Worm (Caenorhabditis elegans) whole organism, young adult: ENCODE data around the gene T23E7.6.

Experiments
- F33H1.4 ChIP-seq: fragments of 200-800 bp; sonication (Bioruptor generic); IDR thresholded peaks from 2 replicates; pipeline ENCODE4 v1.3.6; 2022; ENCODE audit warnings: missing genetic modification reagents, missing genetic modification characterization, missing compliant biosample characterization
- F37B4.10 ChIP-seq: fragments of 200-800 bp; sonication (Bioruptor generic); IDR thresholded peaks from 2 replicates; pipeline ENCODE4 v1.3.6; 2022; ENCODE audit warnings: missing genetic modification characterization, missing compliant biosample characterization
- F39B2.1 ChIP-seq: fragments of 200-800 bp; sonication (Bioruptor generic); IDR thresholded peaks from 2 replicates; pipeline ENCODE4 v1.3.6; 2022; ENCODE audit warnings: missing genetic modification reagents, missing genetic modification characterization, missing compliant biosample characterization
- F57C9.4 ChIP-seq: sonication (generic microtip); optimal IDR thresholded peaks from 2 replicates; lab custom pipeline; 2017; ENCODE audit warnings: mild to moderate bottlenecking, missing genetic modification characterization, missing compliant biosample characterization
- K12H6.12 ChIP-seq: fragments of 200-800 bp; sonication (Bioruptor generic); optimal IDR thresholded peaks from 2 replicates; lab custom pipeline; 2018; ENCODE audit warnings: mild to moderate bottlenecking, missing genetic modification characterization, missing compliant biosample characterization
- T07F8.4 ChIP-seq: sonication (generic microtip); optimal IDR thresholded peaks from 2 replicates; lab custom pipeline; 2016; ENCODE audit warnings: mild to moderate bottlenecking, missing genetic modification characterization, moderate library complexity, missing compliant biosample characterization
- Y53G8AR.9 ChIP-seq: fragments of 200-800 bp; sonication (Bioruptor generic); conservative IDR thresholded peaks from 2 replicates; pipeline ENCODE4 v1.3.6; 2022; ENCODE audit warnings: missing genetic modification reagents, missing genetic modification characterization, missing compliant biosample characterization
- Y56A3A.18 ChIP-seq: fragments of 200-800 bp; sonication (Bioruptor generic); IDR thresholded peaks from 2 replicates; pipeline ENCODE4 v1.3.6; 2022; ENCODE audit warnings: missing genetic modification reagents, missing genetic modification characterization, missing compliant biosample characterization
- Y67H2A.10 ChIP-seq: fragments of 200-800 bp; sonication (Bioruptor generic); conservative IDR thresholded peaks from 2 replicates; pipeline ENCODE4 v1.3.6; 2022; ENCODE audit warnings: missing genetic modification reagents, missing genetic modification characterization, missing compliant biosample characterization
- Y79H2A.3 ChIP-seq: fragments of 200-800 bp; sonication (Bioruptor generic); conservative IDR thresholded peaks from 2 replicates; pipeline ENCODE4 v1.3.6; 2022; ENCODE audit warnings: missing genetic modification reagents, missing genetic modification characterization, missing compliant biosample characterization
- ZK185.1 ChIP-seq: sonication (generic microtip); optimal IDR thresholded peaks from 2 replicates; lab custom pipeline; 2016; ENCODE audit warnings: mild to moderate bottlenecking, missing genetic modification characterization, missing compliant biosample characterization; ENCODE audit not compliant: poor library complexity, severe bottlenecking
- akir-1 ChIP-seq: fragments of 200-800 bp; sonication (Bioruptor generic); optimal IDR thresholded peaks from 2 replicates; lab custom pipeline; 2018; ENCODE audit warnings: mild to moderate bottlenecking, missing genetic modification characterization, moderate library complexity, missing compliant biosample characterization
- aptf-3 ChIP-seq: fragments of 200-800 bp; sonication (Bioruptor generic); IDR thresholded peaks from 2 replicates; pipeline ENCODE4 v1.3.6; 2022; ENCODE audit warnings: missing genetic modification characterization, missing compliant biosample characterization
- attf-5 ChIP-seq: fragments of 200-800 bp; sonication (Bioruptor generic); optimal IDR thresholded peaks from 2 replicates; lab custom pipeline; 2018; ENCODE audit warnings: mild to moderate bottlenecking, missing genetic modification characterization, missing compliant biosample characterization
- attf-6 ChIP-seq: fragments of 200-800 bp; sonication (Bioruptor generic); IDR thresholded peaks from 2 replicates; pipeline ENCODE4 v1.3.6; 2022; ENCODE audit warnings: missing genetic modification reagents, missing genetic modification characterization, missing compliant biosample characterization
- bed-2 ChIP-seq: fragments of 200-800 bp; sonication (Bioruptor generic); IDR thresholded peaks from 2 replicates; pipeline ENCODE4 v1.3.6; 2022; ENCODE audit warnings: missing genetic modification reagents, missing genetic modification characterization, missing compliant biosample characterization
- chd-7 ChIP-seq: sonication (generic microtip); optimal IDR thresholded peaks from 2 replicates; lab custom pipeline; 2016; ENCODE audit warnings: mild to moderate bottlenecking, missing genetic modification characterization, moderate library complexity, missing compliant biosample characterization
- dox-1 ChIP-seq: fragments of 200-800 bp; sonication (Bioruptor generic); IDR thresholded peaks from 2 replicates; pipeline ENCODE4 v1.3.6; 2022; ENCODE audit warnings: missing genetic modification reagents, missing genetic modification characterization, missing compliant biosample characterization
- egl-18 ChIP-seq: fragments of 200-800 bp; sonication (Bioruptor generic); IDR thresholded peaks from 2 replicates; pipeline ENCODE4 v1.3.6; 2022; ENCODE audit warnings: missing genetic modification reagents, missing genetic modification characterization, missing compliant biosample characterization
- egl-44 ChIP-seq: fragments of 200-800 bp; sonication (Bioruptor generic); IDR thresholded peaks from 2 replicates; pipeline ENCODE4 v1.3.6; 2022; ENCODE audit warnings: missing genetic modification reagents, missing genetic modification characterization, missing compliant biosample characterization
- gei-17 ChIP-seq: fragments of 200-800 bp; sonication (Bioruptor generic); optimal IDR thresholded peaks from 2 replicates; lab custom pipeline; 2018; ENCODE audit warnings: mild to moderate bottlenecking, missing genetic modification characterization, missing compliant biosample characterization
- hmg-1.2 ChIP-seq: fragments of 200-800 bp; sonication (Bioruptor generic); IDR thresholded peaks from 2 replicates; pipeline ENCODE4 v1.3.6; 2022; ENCODE audit warnings: missing genetic modification reagents, missing genetic modification characterization, missing compliant biosample characterization
- hrde-1 ChIP-seq: sonication (generic microtip); optimal IDR thresholded peaks from 2 replicates; lab custom pipeline; 2016; ENCODE audit warnings: missing genetic modification characterization, mild to moderate bottlenecking, missing compliant biosample characterization, moderate library complexity, missing genotype, missing genetic modification reagents, borderline replicate concordance
- hsf-1 ChIP-seq: fragments of 200-800 bp; sonication (Bioruptor generic); IDR thresholded peaks from 2 replicates; pipeline ENCODE4 v1.3.6; 2022; ENCODE audit warnings: missing genetic modification reagents, missing genetic modification characterization, missing compliant biosample characterization
- let-607 ChIP-seq, 2 experiments: fragments of 200-800 bp in 1 of 2; sonication (Bioruptor generic) in 1 of 2; sonication (generic microtip) in 1 of 2; optimal IDR thresholded peaks; 2 replicates each; lab custom pipeline; 2016 to 2018; ENCODE audit warnings: mild to moderate bottlenecking in 2 of 2, missing compliant biosample characterization in 2 of 2, missing genetic modification characterization in 2 of 2, moderate library complexity in 2 of 2, missing genotype in 1 of 2
- lin-35 ChIP-seq, 3 experiments: fragments of 150-350 bp in 2 of 3; sonication (generic microtip) in 1 of 3; optimal IDR thresholded peaks; 2 replicates each; lab custom pipeline; 2014 to 2018; ENCODE audit warnings: missing biosample characterization in 3 of 3, missing genetic modification characterization in 3 of 3, missing genetic modification reagents in 3 of 3
- lsy-27 ChIP-seq: sonication (generic microtip); optimal IDR thresholded peaks from 2 replicates; lab custom pipeline; 2017; ENCODE audit warnings: missing genetic modification characterization, mild to moderate bottlenecking, missing compliant biosample characterization, antibody characterized with exemption, missing genotype, borderline replicate concordance; ENCODE audit not compliant: insufficient read depth
- madf-3 ChIP-seq: fragments of 200-800 bp; sonication (Bioruptor generic); IDR thresholded peaks from 2 replicates; pipeline ENCODE4 v1.3.6; 2022; ENCODE audit warnings: missing genetic modification reagents, missing genetic modification characterization, missing compliant biosample characterization
- madf-8 ChIP-seq: fragments of 200-800 bp; sonication (Bioruptor generic); conservative IDR thresholded peaks from 2 replicates; pipeline ENCODE4 v1.3.6; 2022; ENCODE audit warnings: missing genetic modification reagents, missing genetic modification characterization, missing compliant biosample characterization
- mel-28 ChIP-seq: sonication (generic microtip); optimal IDR thresholded peaks from 2 replicates; lab custom pipeline; 2016; ENCODE audit warnings: borderline replicate concordance, mild to moderate bottlenecking, missing genetic modification characterization, missing compliant biosample characterization
- nfya-1 ChIP-seq: sonication (generic microtip); optimal IDR thresholded peaks from 2 replicates; lab custom pipeline; 2017; ENCODE audit warnings: antibody characterized with exemption, missing compliant biosample characterization, missing genetic modification characterization, borderline replicate concordance; ENCODE audit not compliant: insufficient read depth
- nfya-2 ChIP-seq: fragments of 200-800 bp; sonication (Bioruptor generic); IDR thresholded peaks from 2 replicates; pipeline ENCODE4 v1.3.6; 2022; ENCODE audit warnings: missing genetic modification reagents, missing genetic modification characterization, missing compliant biosample characterization
- nhr-120 ChIP-seq: fragments of 200-800 bp; sonication (Bioruptor generic); IDR thresholded peaks from 2 replicates; pipeline ENCODE4 v1.3.6; 2022; ENCODE audit warnings: missing genetic modification characterization, missing compliant biosample characterization
- nhr-80 ChIP-seq: sonication (generic microtip); optimal IDR thresholded peaks from 2 replicates; lab custom pipeline; 2016; ENCODE audit warnings: missing genetic modification characterization, missing compliant biosample characterization
- pbrm-1 ChIP-seq: fragments of 200-800 bp; sonication (Bioruptor generic); IDR thresholded peaks from 2 replicates; pipeline ENCODE4 v1.3.6; 2022; ENCODE audit warnings: missing genetic modification reagents, missing genetic modification characterization, missing compliant biosample characterization
- pha-4 ChIP-seq: fragments of 150-350 bp; sonication (generic microtip); optimal IDR thresholded peaks from 2 replicates; lab custom pipeline; 2014; ENCODE audit warnings: missing biosample characterization, missing genetic modification reagents, missing genetic modification characterization
- rcor-1 ChIP-seq: fragments of 200-800 bp; sonication (Bioruptor generic); IDR thresholded peaks from 2 replicates; pipeline ENCODE4 v1.3.6; 2022; ENCODE audit warnings: missing genetic modification reagents, missing genetic modification characterization, missing compliant biosample characterization
- rec-8 ChIP-seq, 2 experiments: sonication (generic microtip); optimal IDR thresholded peaks; 2 replicates each; lab custom pipeline; 2016; ENCODE audit warnings: mild to moderate bottlenecking in 2 of 2, missing genetic modification characterization in 2 of 2, missing genetic modification reagents in 2 of 2, missing genotype in 2 of 2, missing biosample characterization in 1 of 2, missing compliant biosample characterization in 1 of 2, moderate library complexity in 1 of 2
- rpc-1 ChIP-seq, 2 experiments: fragments of 150-350 bp in 1 of 2; sonication (generic microtip) in 1 of 2; optimal IDR thresholded peaks; 2 replicates each; lab custom pipeline; 2014 to 2018; ENCODE audit warnings: missing biosample characterization in 1 of 2, missing genetic modification characterization in 1 of 2, missing genetic modification reagents in 1 of 2, missing genotype in 1 of 2
- snpc-3.4 ChIP-seq: sonication (generic microtip); optimal IDR thresholded peaks from 2 replicates; lab custom pipeline; 2017; ENCODE audit warnings: missing genetic modification characterization, mild to moderate bottlenecking, missing compliant biosample characterization, antibody characterized with exemption, moderate library complexity, missing genotype, missing genetic modification reagents
- somi-1 ChIP-seq: fragments of 200-800 bp; sonication (Bioruptor generic); optimal IDR thresholded peaks from 2 replicates; lab custom pipeline; 2018; ENCODE audit warnings: mild to moderate bottlenecking, missing genetic modification characterization, missing compliant biosample characterization
- tbp1 ChIP-seq: fragments of 200-800 bp; sonication (Bioruptor generic); optimal IDR thresholded peaks from 2 replicates; lab custom pipeline; 2018; ENCODE audit warnings: mild to moderate bottlenecking, missing genetic modification characterization, missing compliant biosample characterization
- tbx-9 ChIP-seq: sonication (generic microtip); optimal IDR thresholded peaks from 2 replicates; lab custom pipeline; 2016; ENCODE audit warnings: borderline replicate concordance, missing genetic modification characterization, inconsistent platforms, missing compliant biosample characterization
- unc-62 ChIP-seq: fragments of 150-350 bp; optimal IDR thresholded peaks from 2 replicates; lab custom pipeline; 2014; ENCODE audit warnings: missing biosample characterization, missing genetic modification reagents, missing genetic modification characterization
- zim-3 ChIP-seq: sonication (generic microtip); optimal IDR thresholded peaks from 2 replicates; lab custom pipeline; 2017; ENCODE audit warnings: mild to moderate bottlenecking, missing genetic modification characterization, moderate library complexity, missing compliant biosample characterization
- ztf-18 ChIP-seq: sonication (generic microtip); optimal IDR thresholded peaks from 2 replicates; lab custom pipeline; 2016; ENCODE audit warnings: missing genotype, mild to moderate bottlenecking, missing genetic modification characterization, missing compliant biosample characterization
- ztf-25 ChIP-seq: fragments of 200-800 bp; sonication (Bioruptor generic); IDR thresholded peaks from 2 replicates; pipeline ENCODE4 v1.3.6; 2022; ENCODE audit warnings: missing genetic modification reagents, missing genetic modification characterization, missing compliant biosample characterization
- ztf-26 ChIP-seq: sonication (generic microtip); optimal IDR thresholded peaks from 2 replicates; lab custom pipeline; 2017; ENCODE audit warnings: missing genetic modification characterization, missing compliant biosample characterization

The T23E7.6 gene

ce11 chrX:17636326-17636735 lies 48.3 kb downstream of the T23E7.6 start (continued):
- TF ChIP-seq attf-6 (GFP tag; lab: Robert Waterston, UW) = no peak
- TF ChIP-seq tbx-9 (tag; lab: Kevin White, UChicago) = no peak
- TF ChIP-seq F39B2.1 (GFP tag; lab: Robert Waterston, UW) = no peak
- no peak for TF ChIP-seq F33H1.4
- TF ChIP-seq pha-4 (tag; lab: Kevin White, UChicago) = no peak
- TF ChIP-seq attf-5 (GFP tag; lab: Kevin White, UChicago) = peak; percentile 15
- no peak for TF ChIP-seq snpc-3.4 (tag; lab: Kevin White, UChicago)
- no peak for TF ChIP-seq hmg-1.2
- TF ChIP-seq ZK185.1 (tag; lab: Kevin White, UChicago) = no peak
- no peak for TF ChIP-seq Y79H2A.3 (GFP tag; lab: Robert Waterston, UW)
- TF ChIP-seq Y53G8AR.9 = no peak
- peak; percentile 46 for TF ChIP-seq somi-1 (GFP tag; lab: Kevin White, UChicago)
- TF ChIP-seq unc-62 (GFP tag; lab: Kevin White, UChicago) = no peak
- TF ChIP-seq let-607 (tag; optimal IDR thresholded peaks at IDR 0.05; lab: Kevin White, UChicago) = peak; percentile 4 to 38
- TF ChIP-seq egl-18 (GFP tag; lab: Robert Waterston, UW) = no peak
- TF ChIP-seq madf-3 (GFP tag; lab: Robert Waterston, UW) = no peak
- TF ChIP-seq Y67H2A.10 (GFP tag; lab: Robert Waterston, UW) = no peak
- no peak for TF ChIP-seq F37B4.10 (GFP tag; lab: Robert Waterston, UW)
- no peak for TF ChIP-seq nhr-120 (GFP tag; lab: Robert Waterston, UW)
- TF ChIP-seq rec-8 (tag; optimal IDR thresholded peaks at IDR 0.05; lab: Kevin White, UChicago) = no peak
- TF ChIP-seq T07F8.4 (tag; lab: Kevin White, UChicago) = no peak
- no peak for TF ChIP-seq akir-1 (GFP tag; lab: Kevin White, UChicago)
- no peak for TF ChIP-seq bed-2 (GFP tag; lab: Robert Waterston, UW)
- peak; percentile 14 for TF ChIP-seq tbp1 (GFP tag; lab: Kevin White, UChicago)
- TF ChIP-seq lin-35 (GFP tag; optimal IDR thresholded peaks at IDR 0.05; lab: Kevin White, UChicago) = no peak
- no peak for TF ChIP-seq madf-8 (GFP tag; lab: Robert Waterston, UW)
- TF ChIP-seq rcor-1 = no peak
- no peak for TF ChIP-seq F57C9.4 (tag; lab: Kevin White, UChicago)
- 0 out of 2 replicates have a peak, but pooled peaks have one; percentile 32 for TF ChIP-seq dox-1
- TF ChIP-seq chd-7 (tag; lab: Kevin White, UChicago) = no peak
- no peak for TF ChIP-seq egl-44 (GFP tag; lab: Robert Waterston, UW)
- TF ChIP-seq hrde-1 (tag; lab: Kevin White, UChicago) = no peak
- TF ChIP-seq rpc-1 (optimal IDR thresholded peaks at IDR 0.05; lab: Kevin White, UChicago) = no peak
- no peak for TF ChIP-seq rpc-1 (tag; optimal IDR thresholded peaks at IDR 0.05; lab: Kevin White, UChicago)
- no peak for TF ChIP-seq ztf-25 (GFP tag; lab: Robert Waterston, UW)
- TF ChIP-seq hsf-1 (GFP tag; lab: Robert Waterston, UW) = no peak
- TF ChIP-seq ztf-26 (tag; lab: Kevin White, UChicago) = peak; percentile 9
- TF ChIP-seq aptf-3 (GFP tag; lab: Robert Waterston, UW) = no peak
- TF ChIP-seq gei-17 (GFP tag; lab: Kevin White, UChicago) = no peak
- no peak for TF ChIP-seq ztf-18
- no peak for TF ChIP-seq mel-28 (tag; lab: Kevin White, UChicago)
- TF ChIP-seq K12H6.12 (tag; lab: Kevin White, UChicago) = no peak
- TF ChIP-seq nhr-80 (tag; lab: Kevin White, UChicago) = peak; percentile 67
- no peak for TF ChIP-seq lsy-27
- TF ChIP-seq nfya-1 = no peak
- TF ChIP-seq nfya-2 (GFP tag; lab: Robert Waterston, UW) = no peak
- no peak for TF ChIP-seq Y56A3A.18 (GFP tag; lab: Robert Waterston, UW)
- TF ChIP-seq zim-3 = no peak
- TF ChIP-seq pbrm-1 (GFP tag; lab: Robert Waterston, UW) = 0 out of 2 replicates have a peak, but pooled peaks have one; percentile 25
